Fruit fly (Drosophila melanogaster): ENCODE measurements around the gene sim.

The sim gene

dm6 chr3R:13070011-13070619 lies 12.6 kb downstream of the sim start:
- TF ChIP-seq CG7101 (tag; optimal IDR thresholded peaks at IDR 0.05) (no peak), CG33017 (tag; optimal IDR thresholded peaks at IDR 0.05) (no peak), Crg-1 (GFP tag; optimal IDR thresholded peaks at IDR 0.05) (no peak), CG1620 (GFP tag; optimal IDR thresholded peaks at IDR 0.05) (no peak), cic (GFP tag; optimal IDR thresholded peaks at IDR 0.05) (no peak), pad (GFP tag; optimal IDR thresholded peaks at IDR 0.05) (no peak), Hr96 (GFP tag; optimal IDR thresholded peaks at IDR 0.05) (no peak), cnc (optimal IDR thresholded peaks at IDR 0.05) (no peak), toe (GFP tag; optimal IDR thresholded peaks at IDR 0.05) (no peak), Mnt (GFP tag; optimal IDR thresholded peaks at IDR 0.05) (no peak), tj (GFP tag; optimal IDR thresholded peaks at IDR 0.05) (no peak), CG11617 (GFP tag; optimal IDR thresholded peaks at IDR 0.05) (no peak), bab1 (GFP tag; optimal IDR thresholded peaks at IDR 0.05) (no peak), CG12768 (GFP tag; optimal IDR thresholded peaks at IDR 0.05) (no peak)

dm6 chr3R:13072052-13072451 lies 14.5 kb downstream of the sim start:
- TF ChIP-seq pad (GFP tag; optimal IDR thresholded peaks at IDR 0.05) = no peak
- TF ChIP-seq bab1 (GFP tag; optimal IDR thresholded peaks at IDR 0.05) = no peak
- TF ChIP-seq Mnt (GFP tag; optimal IDR thresholded peaks at IDR 0.05) = no peak
- no peak for TF ChIP-seq ovo (GFP tag; optimal IDR thresholded peaks at IDR 0.05)
- TF ChIP-seq Crg-1 (GFP tag; optimal IDR thresholded peaks at IDR 0.05) = no peak

dm6 chr3R:13073174-13073573 lies 15.6 kb downstream of the sim start:
- no peak for TF ChIP-seq CG11617 (GFP tag; optimal IDR thresholded peaks at IDR 0.05)
- TF ChIP-seq Mnt (GFP tag; optimal IDR thresholded peaks at IDR 0.05) = no peak
- no peak for TF ChIP-seq ovo (GFP tag; optimal IDR thresholded peaks at IDR 0.05)
- no peak for TF ChIP-seq Clk (GFP tag; optimal IDR thresholded peaks at IDR 0.05)
- no peak for TF ChIP-seq CG1620 (GFP tag; optimal IDR thresholded peaks at IDR 0.05)
- TF ChIP-seq Hr96 (GFP tag; optimal IDR thresholded peaks at IDR 0.05) = no peak
- TF ChIP-seq CG14711 (tag; optimal IDR thresholded peaks at IDR 0.05) = no peak

dm6 chr3R:13074588-13074987 lies 17.0 kb downstream of the sim start:
- no peak for TF ChIP-seq toe (GFP tag; optimal IDR thresholded peaks at IDR 0.05)
- TF ChIP-seq CG7045 (GFP tag; optimal IDR thresholded peaks at IDR 0.05) = no peak
- no peak for TF ChIP-seq CG5204 (GFP tag; optimal IDR thresholded peaks at IDR 0.05)
- no peak for TF ChIP-seq cic (GFP tag; optimal IDR thresholded peaks at IDR 0.05)

- TF ChIP-seq cic (GFP tag; optimal IDR thresholded peaks at IDR 0.05) (no peak), CG12768 (GFP tag; optimal IDR thresholded peaks at IDR 0.05) (no peak), CG5204 (GFP tag; optimal IDR thresholded peaks at IDR 0.05) (no peak), CG1620 (GFP tag; optimal IDR thresholded peaks at IDR 0.05) (no peak), kay (GFP tag; ENCODE audit: borderline replicate concordance) (no peak), toe (GFP tag; optimal IDR thresholded peaks at IDR 0.05) (no peak), tj (GFP tag; optimal IDR thresholded peaks at IDR 0.05) (no peak), CG14711 (tag; optimal IDR thresholded peaks at IDR 0.05) (no peak), Mnt (GFP tag; optimal IDR thresholded peaks at IDR 0.05) (no peak)
These were observed 18.2 kb downstream of the sim start for dm6 chr3R:13075728-13076127.

- TF ChIP-seq CG33017 (tag; optimal IDR thresholded peaks at IDR 0.05) = no peak
- no peak for TF ChIP-seq Clk (GFP tag; optimal IDR thresholded peaks at IDR 0.05)
- TF ChIP-seq toe (GFP tag; optimal IDR thresholded peaks at IDR 0.05) = no peak
- TF ChIP-seq CG12768 (GFP tag; optimal IDR thresholded peaks at IDR 0.05) = no peak
- TF ChIP-seq kay (GFP tag; ENCODE audit: borderline replicate concordance) = no peak
- no peak for TF ChIP-seq ovo (GFP tag; optimal IDR thresholded peaks at IDR 0.05)
These were observed 19.7 kb downstream of the sim start for dm6 chr3R:13077262-13077661.

dm6 chr3R:13078263-13078662 lies 20.7 kb downstream of the sim start:
- TF ChIP-seq CG33017 (tag; optimal IDR thresholded peaks at IDR 0.05) (no peak), Hr96 (GFP tag; optimal IDR thresholded peaks at IDR 0.05) (no peak), pad (GFP tag; optimal IDR thresholded peaks at IDR 0.05) (peak; percentile 13), bab1 (GFP tag; optimal IDR thresholded peaks at IDR 0.05) (peak; percentile 77), CG1620 (GFP tag; optimal IDR thresholded peaks at IDR 0.05) (peak; percentile 49)

- TF ChIP-seq CG7101 (tag; optimal IDR thresholded peaks at IDR 0.05) = no peak
- TF ChIP-seq bab1 (GFP tag; optimal IDR thresholded peaks at IDR 0.05) = no peak
- no peak for TF ChIP-seq Crg-1 (GFP tag; optimal IDR thresholded peaks at IDR 0.05)
- TF ChIP-seq cnc (optimal IDR thresholded peaks at IDR 0.05) = no peak
- no peak for TF ChIP-seq Clk (GFP tag; optimal IDR thresholded peaks at IDR 0.05)
- no peak for TF ChIP-seq CG7045 (GFP tag; optimal IDR thresholded peaks at IDR 0.05)
- no peak for TF ChIP-seq CG5204 (GFP tag; optimal IDR thresholded peaks at IDR 0.05)
- TF ChIP-seq CG14711 (tag; optimal IDR thresholded peaks at IDR 0.05) = no peak
- no peak for TF ChIP-seq ovo (GFP tag; optimal IDR thresholded peaks at IDR 0.05)
These were observed 24.8 kb downstream of the sim start for dm6 chr3R:13082382-13082781.

Measured in whole organism, adult.